Worm (Caenorhabditis elegans) whole organism, mixed stage, embryonic: ENCODE data around the gene epc-1.

Experiments used
- mls-2 ChIP-seq: sonication (generic microtip); optimal IDR thresholded peaks from 2 replicates; lab custom pipeline; 2016; ENCODE audit warnings: mild to moderate bottlenecking, missing genetic modification characterization, moderate library complexity, missing compliant biosample characterization
- nhr-237 ChIP-seq: fragments of 150-350 bp; optimal IDR thresholded peaks from 2 replicates; lab custom pipeline; 2014; ENCODE audit warnings: missing biosample characterization, missing genetic modification characterization

DNA sequence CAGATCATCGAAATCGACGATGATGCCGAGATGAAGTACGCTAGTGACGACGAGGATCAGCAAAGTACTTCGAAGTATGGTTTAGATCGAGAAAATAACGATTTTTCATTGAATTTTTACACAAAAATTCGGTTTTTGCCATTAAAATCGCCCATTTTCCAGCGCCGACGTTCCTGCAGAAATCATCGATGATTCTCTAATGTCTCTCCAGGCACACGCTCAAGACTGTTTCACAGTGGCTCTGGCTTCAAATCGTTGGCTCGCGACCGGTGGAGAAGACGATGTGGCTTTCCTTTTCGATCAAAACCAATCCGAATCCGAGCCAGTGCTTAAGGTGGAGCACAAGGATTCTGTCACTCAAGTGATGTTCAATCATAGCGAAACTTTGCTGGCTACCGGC, 1.0 kb upstream of the epc-1 start:
- TF ChIP-seq nhr-237 (tag; lab: Kevin White, UChicago) (no peak), mls-2 (no peak)
